Worm (Caenorhabditis elegans) whole organism, L2 larva: ENCODE measurements around the gene mltn-9.

Experiments used
- dmd-4 ChIP-seq: sonication (generic microtip); optimal IDR thresholded peaks from 2 replicates; lab custom pipeline; 2017; ENCODE audit warnings: missing biosample characterization, missing genetic modification characterization
- egl-27 ChIP-seq: sonication (generic microtip); optimal IDR thresholded peaks from 3 replicates; lab custom pipeline; 2017; ENCODE audit warnings: missing biosample characterization, missing genetic modification reagents, missing genetic modification characterization
- fos-1 ChIP-seq: fragments of 150-350 bp; optimal IDR thresholded peaks from 2 replicates; lab custom pipeline; 2014; ENCODE audit warnings: missing biosample characterization, missing genetic modification characterization
- lin-13 ChIP-seq: fragments of 150-350 bp; optimal IDR thresholded peaks from 2 replicates; lab custom pipeline; 2014; ENCODE audit warnings: missing biosample characterization, missing genetic modification reagents, missing genetic modification characterization
- lin-39 ChIP-seq: fragments of 150-350 bp; optimal IDR thresholded peaks from 2 replicates; lab custom pipeline; 2014; ENCODE audit warnings: missing biosample characterization, missing genetic modification reagents, missing genetic modification characterization
- nhr-23 ChIP-seq: fragments of 150-350 bp; optimal IDR thresholded peaks from 2 replicates; lab custom pipeline; 2014; ENCODE audit warnings: missing biosample characterization, missing genetic modification reagents, missing genetic modification characterization
- nhr-6 ChIP-seq: fragments of 150-350 bp; optimal IDR thresholded peaks from 2 replicates; lab custom pipeline; 2014; ENCODE audit warnings: missing biosample characterization, missing genetic modification characterization
- skn-1 ChIP-seq: sonication (generic microtip); optimal IDR thresholded peaks from 2 replicates; lab custom pipeline; 2017; ENCODE audit warnings: missing biosample characterization, missing genetic modification characterization
- snpc-4 ChIP-seq: fragments of 150-350 bp; optimal IDR thresholded peaks from 2 replicates; lab custom pipeline; 2014; ENCODE audit warnings: missing biosample characterization, missing genetic modification characterization
- unc-39 ChIP-seq: fragments of 150-350 bp; optimal IDR thresholded peaks from 2 replicates; lab custom pipeline; 2014; ENCODE audit warnings: missing biosample characterization, missing genetic modification characterization

DNA sequence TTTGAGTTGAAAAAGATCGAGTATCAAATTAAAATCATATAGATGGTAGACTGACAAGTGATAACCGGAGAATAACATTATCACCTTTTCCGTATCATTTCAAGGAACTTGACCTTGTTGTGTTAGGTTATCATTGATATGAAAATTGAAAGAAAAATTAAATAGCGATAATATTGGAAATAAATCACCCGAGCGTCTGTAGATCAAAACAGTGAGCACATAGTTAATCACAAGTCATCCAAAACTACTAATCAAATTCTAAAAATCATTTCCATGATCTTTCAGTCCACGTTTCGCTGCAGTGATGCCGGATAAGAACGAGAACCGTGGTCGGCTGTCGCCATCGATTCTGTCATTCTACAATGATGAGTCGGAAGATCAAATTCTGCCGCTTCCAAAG is 4.0 kb downstream of the mltn-9 start:
- no peak for TF ChIP-seq dmd-4 (tag; lab: Kevin White, UChicago)
- no peak for TF ChIP-seq skn-1 (tag; lab: Kevin White, UChicago)
- TF ChIP-seq lin-13 = no peak
- TF ChIP-seq nhr-6 (tag; lab: Kevin White, UChicago) = no peak
- TF ChIP-seq snpc-4 = no peak
- no peak for TF ChIP-seq fos-1 (tag; lab: Kevin White, UChicago)
- no peak for TF ChIP-seq unc-39 (tag; lab: Kevin White, UChicago)
- TF ChIP-seq egl-27 (tag; lab: Kevin White, UChicago) = no peak
- TF ChIP-seq lin-39 (tag; lab: Kevin White, UChicago) = no peak
- TF ChIP-seq nhr-23 (tag; lab: Kevin White, UChicago) = no peak
